Fruit fly (Drosophila melanogaster): ENCODE results near the gene CG15747.

CG15747 gene

dm6 chrX:13300835-13301502 is 37.1 kb upstream of the CG15747 start (continued):
- TF ChIP-seq CG15696 (tag; optimal IDR thresholded peaks at IDR 0.05) (no peak), CG15601 (tag; optimal IDR thresholded peaks at IDR 0.05) (no peak), CG6175 (GFP tag; IDR thresholded peaks at IDR 0.05) (no peak), rib (GFP tag; IDR thresholded peaks at IDR 0.05) (no peak), Oli (tag; optimal IDR thresholded peaks at IDR 0.05) (no peak), mirr (GFP tag; optimal IDR thresholded peaks at IDR 0.05) (peak; percentile 21), CG7556 (GFP tag; optimal IDR thresholded peaks at IDR 0.05) (no peak), Nf-YB (GFP tag; optimal IDR thresholded peaks at IDR 0.05) (no peak), br (optimal IDR thresholded peaks at IDR 0.05) (no peak), CG18764 (GFP tag; optimal IDR thresholded peaks at IDR 0.05) (no peak), CG9215 (GFP tag; IDR thresholded peaks at IDR 0.05) (no peak), tll (GFP tag; optimal IDR thresholded peaks at IDR 0.05) (no peak), CG2712 (tag; optimal IDR thresholded peaks at IDR 0.05) (no peak), CG17385 (GFP tag; optimal IDR thresholded peaks at IDR 0.05) (no peak), CG1832 (GFP tag; optimal IDR thresholded peaks at IDR 0.05) (no peak), otp (GFP tag; IDR thresholded peaks at IDR 0.05) (no peak), wdn (GFP tag; IDR thresholded peaks at IDR 0.05) (no peak), CG14860 (GFP tag; IDR thresholded peaks at IDR 0.05; ENCODE audit: partially characterized antibody) (no peak), YL-1 (GFP tag; optimal IDR thresholded peaks at IDR 0.05) (no peak), lmd (GFP tag; IDR thresholded peaks at IDR 0.05) (no peak), jigr1 (GFP tag; IDR thresholded peaks at IDR 0.05) (no peak), Hr78 (GFP tag; optimal IDR thresholded peaks at IDR 0.05) (peak in 1 of 2 experiments; percentile 21), Fer3 (tag; optimal IDR thresholded peaks at IDR 0.05) (no peak), zf30C (GFP tag; optimal IDR thresholded peaks at IDR 0.05) (no peak), chm (GFP tag; IDR thresholded peaks at IDR 0.05) (no peak), Mrtf (GFP tag; IDR thresholded peaks at IDR 0.05) (no peak), Ets97D (GFP tag; optimal IDR thresholded peaks at IDR 0.05) (no peak), CG15479 (GFP tag; optimal IDR thresholded peaks at IDR 0.05) (no peak), CG2199 (GFP tag; IDR thresholded peaks at IDR 0.05) (no peak), CG8089 (GFP tag; optimal IDR thresholded peaks at IDR 0.05) (no peak), CG4282 (GFP tag; optimal IDR thresholded peaks at IDR 0.05) (no peak), CG13894 (tag; optimal IDR thresholded peaks at IDR 0.05) (peak; percentile 18), CHES-1-like (GFP tag; optimal IDR thresholded peaks at IDR 0.05) (no peak), CG3065 (GFP tag; optimal IDR thresholded peaks at IDR 0.05) (no peak), dan (GFP tag; IDR thresholded peaks at IDR 0.05) (no peak), CG2202 (tag; optimal IDR thresholded peaks at IDR 0.05) (no peak), tio (GFP tag; optimal IDR thresholded peaks at IDR 0.05) (no peak), CG6654 (GFP tag; optimal IDR thresholded peaks at IDR 0.05) (no peak), Hr51 (GFP tag; optimal IDR thresholded peaks at IDR 0.05) (no peak), CG15269 (tag; optimal IDR thresholded peaks at IDR 0.05) (peak; percentile 56), Ptx1 (GFP tag; IDR thresholded peaks at IDR 0.05) (no peak), CG15011 (GFP tag; optimal IDR thresholded peaks at IDR 0.05) (no peak), CG18599 (GFP tag; optimal IDR thresholded peaks at IDR 0.05) (no peak), CG30403 (GFP tag; optimal IDR thresholded peaks at IDR 0.05) (no peak), bab2 (GFP tag; optimal IDR thresholded peaks at IDR 0.05) (no peak), Hmr (GFP tag; optimal IDR thresholded peaks at IDR 0.05) (no peak), CG11398 (GFP tag; optimal IDR thresholded peaks at IDR 0.05) (no peak), CG7987 (GFP tag; optimal IDR thresholded peaks at IDR 0.05) (no peak), Trl (optimal IDR thresholded peaks at IDR 0.05) (peak in 1 of 2 experiments; percentile 62), Trl (GFP tag; optimal IDR thresholded peaks at IDR 0.05) (no peak), D19B (GFP tag; optimal IDR thresholded peaks at IDR 0.05) (no peak)
